Worm (Caenorhabditis elegans): Measurements from ENCODE around the gene F28A12.3.

ce11 chrV:8636907-8637306 lies 4.3 kb downstream of the F28A12.3 start, which contains the start of gene grl-12:
- no peak for TF ChIP-seq ztf-29 (GFP tag; IDR thresholded peaks at IDR 0.05)
- TF ChIP-seq tab-1 (GFP tag; IDR thresholded peaks at IDR 0.05) = no peak
- no peak for TF ChIP-seq flt-1 (GFP tag; IDR thresholded peaks at IDR 0.05)
- no peak for TF ChIP-seq ref-1 (GFP tag; conservative IDR thresholded peaks at IDR 0.05)
- TF ChIP-seq cog-1 (tag; optimal IDR thresholded peaks at IDR 0.05) = no peak
